Fruit fly (Drosophila melanogaster): ENCODE data around the gene xit.

The xit gene

dm6 chrX:6803312-6803794 is 17.5 kb upstream of the xit start, which contains the start of the genes C3G and pod1 (continued):
- no peak for TF ChIP-seq CG2202 (tag; optimal IDR thresholded peaks at IDR 0.05)
- TF ChIP-seq CG34422 (GFP tag; IDR thresholded peaks at IDR 0.05), result no peak
- peak; percentile 75 for TF ChIP-seq Sin3A (optimal IDR thresholded peaks at IDR 0.05)
- peak; percentile 6 for TF ChIP-seq Dip3 (GFP tag; optimal IDR thresholded peaks at IDR 0.05)
- TF ChIP-seq CG4730 (GFP tag; IDR thresholded peaks at IDR 0.05), result no peak
- TF ChIP-seq CG2875 (GFP tag; optimal IDR thresholded peaks at IDR 0.05), result no peak
- TF ChIP-seq exex (tag; optimal IDR thresholded peaks at IDR 0.05), result peak; percentile 6
- peak; percentile 58 for TF ChIP-seq CG12391 (tag; optimal IDR thresholded peaks at IDR 0.05)
- peak; percentile 84 for TF ChIP-seq HmgD (GFP tag; optimal IDR thresholded peaks at IDR 0.05)
- no peak for TF ChIP-seq Elba2 (GFP tag; optimal IDR thresholded peaks at IDR 0.05)
- TF ChIP-seq CG15514 (GFP tag; optimal IDR thresholded peaks at IDR 0.05), result peak; percentile 67
- TF ChIP-seq sob (GFP tag; IDR thresholded peaks at IDR 0.05), result peak; percentile 28; the same call in 1 of the 2 replicates
- peak; percentile 23 for TF ChIP-seq nerfin-1 (tag; optimal IDR thresholded peaks at IDR 0.05)
- TF ChIP-seq MBD-R2 (GFP tag; IDR thresholded peaks at IDR 0.05), result peak; percentile 69
- no peak for TF ChIP-seq CG13775 (GFP tag; optimal IDR thresholded peaks at IDR 0.05)
- peak; percentile 78 for TF ChIP-seq E2f2 (GFP tag; IDR thresholded peaks at IDR 0.05)
- TF ChIP-seq CG10462 (GFP tag; optimal IDR thresholded peaks at IDR 0.05), result no peak
- no peak for TF ChIP-seq CG31224 (GFP tag; IDR thresholded peaks at IDR 0.05)
- no peak for TF ChIP-seq Usf (GFP tag; optimal IDR thresholded peaks at IDR 0.05)
- TF ChIP-seq CG42726 (GFP tag; IDR thresholded peaks at IDR 0.05; ENCODE audit: partially characterized antibody), result peak; percentile 99
- TF ChIP-seq vvl (GFP tag; IDR thresholded peaks at IDR 0.05), result peak; percentile 56; the same call in 1 of the 2 replicates
- TF ChIP-seq Neu2 (GFP tag; optimal IDR thresholded peaks at IDR 0.05; ENCODE audit: borderline replicate concordance), result no peak
- TF ChIP-seq dmrt11E (tag; optimal IDR thresholded peaks at IDR 0.05), result no peak
- TF ChIP-seq CG14710 (tag; optimal IDR thresholded peaks at IDR 0.05), result peak; percentile 55
- TF ChIP-seq pb (GFP tag; optimal IDR thresholded peaks at IDR 0.05), result peak; percentile 26
- TF ChIP-seq disco-r (GFP tag; optimal IDR thresholded peaks at IDR 0.05), result no peak
- TF ChIP-seq CG3163 (GFP tag; optimal IDR thresholded peaks at IDR 0.05), result no peak
- no peak for TF ChIP-seq emc (GFP tag; optimal IDR thresholded peaks at IDR 0.05)
- TF ChIP-seq CG4820 (GFP tag; optimal IDR thresholded peaks at IDR 0.05), result no peak
- TF ChIP-seq nmo (GFP tag; optimal IDR thresholded peaks at IDR 0.05), result peak; percentile 60
- TF ChIP-seq Dad (GFP tag; optimal IDR thresholded peaks at IDR 0.05), result peak; percentile 38
- peak; percentile 49; the same call in 1 of the 2 replicates for TF ChIP-seq CG6272 (GFP tag; IDR thresholded peaks at IDR 0.05)
- TF ChIP-seq ind (GFP tag; optimal IDR thresholded peaks at IDR 0.05), result peak; percentile 17
- peak; percentile 96 for TF ChIP-seq zen2 (GFP tag; IDR thresholded peaks at IDR 0.05; ENCODE audit: partially characterized antibody)
- peak; percentile 81 for TF ChIP-seq CG17186 (GFP tag; optimal IDR thresholded peaks at IDR 0.05)
- TF ChIP-seq Gsc (GFP tag; IDR thresholded peaks at IDR 0.05), result no peak
- no peak for TF ChIP-seq prd (optimal IDR thresholded peaks at IDR 0.05)
- TF ChIP-seq prd (GFP tag; IDR thresholded peaks at IDR 0.05), result no peak
- no peak for TF ChIP-seq CG17612 (GFP tag; IDR thresholded peaks at IDR 0.05)
- TF ChIP-seq CG15011 (GFP tag; optimal IDR thresholded peaks at IDR 0.05), result no peak
- TF ChIP-seq Side (GFP tag; optimal IDR thresholded peaks at IDR 0.05), result peak; percentile 21
- peak; percentile 6 for TF ChIP-seq ERR (GFP tag; optimal IDR thresholded peaks at IDR 0.05)
- no peak for TF ChIP-seq trh (GFP tag; optimal IDR thresholded peaks at IDR 0.05)
- TF ChIP-seq CG4328 (GFP tag; optimal IDR thresholded peaks at IDR 0.05), result no peak
- TF ChIP-seq unpg (GFP tag; optimal IDR thresholded peaks at IDR 0.05), result peak; percentile 23
- no peak for TF ChIP-seq tap (tag; optimal IDR thresholded peaks at IDR 0.05)
- TF ChIP-seq lov (optimal IDR thresholded peaks at IDR 0.05), result no peak
- TF ChIP-seq lov (GFP tag; IDR thresholded peaks at IDR 0.05), result no peak
- no peak for TF ChIP-seq Xrp1 (GFP tag; IDR thresholded peaks at IDR 0.05)
- no peak for TF ChIP-seq bowl (GFP tag; IDR thresholded peaks at IDR 0.05)
- peak; percentile 79 for TF ChIP-seq CG1603 (tag; optimal IDR thresholded peaks at IDR 0.05)
- no peak for TF ChIP-seq CG11085 (GFP tag; IDR thresholded peaks at IDR 0.05)
